Fruit fly (Drosophila melanogaster) whole organism, pupa: ENCODE data around the gene CG10513.

ENCODE experiments used
- CG10348 ChIP-seq: fragments of 200-800 bp; sonication (Bioruptor generic); IDR thresholded peaks from 2 replicates; pipeline ENCODE4 v1.3.6; 2022; ENCODE audit warnings: missing biosample characterization, missing genetic modification characterization
- CG14655 ChIP-seq: fragments of 200-800 bp; sonication (Bioruptor generic); optimal IDR thresholded peaks from 3 replicates; lab custom pipeline; 2017; ENCODE audit warnings: mild to moderate bottlenecking, missing biosample characterization, missing genetic modification reagents, missing genetic modification characterization
- CG15710 ChIP-seq: fragments of 200-800 bp; sonication (Bioruptor generic); optimal IDR thresholded peaks from 2 replicates; lab custom pipeline; 2018; ENCODE audit warnings: missing biosample characterization, mild to moderate bottlenecking, missing genetic modification characterization, moderate library complexity
- CG4496 ChIP-seq: fragments of 200-800 bp; sonication (Bioruptor generic); IDR thresholded peaks from 3 replicates; pipeline ENCODE4 v1.3.6; 2022; ENCODE audit warnings: missing biosample characterization, missing genetic modification characterization
- CG8301 ChIP-seq: fragments of 200-800 bp; sonication (Bioruptor generic); optimal IDR thresholded peaks from 2 replicates; lab custom pipeline; 2018; ENCODE audit warnings: missing biosample characterization, mild to moderate bottlenecking, missing genetic modification characterization
- CG9948 ChIP-seq: fragments of 200-800 bp; sonication (Bioruptor generic); optimal IDR thresholded peaks from 2 replicates; lab custom pipeline; 2018; ENCODE audit warnings: missing biosample characterization, mild to moderate bottlenecking, missing genetic modification characterization, moderate library complexity
- D1 ChIP-seq: fragments of 200-800 bp; sonication (Bioruptor generic); optimal IDR thresholded peaks from 2 replicates; lab custom pipeline; 2018; ENCODE audit warnings: missing biosample characterization, mild to moderate bottlenecking, missing genetic modification characterization, moderate library complexity
- Ets98B ChIP-seq: fragments of 200-800 bp; sonication (Bioruptor generic); IDR thresholded peaks from 2 replicates; pipeline ENCODE4 v1.3.6; 2022; ENCODE audit warnings: missing biosample characterization, missing genetic modification characterization
- Pif1A ChIP-seq: fragments of 200-800 bp; sonication (Bioruptor generic); optimal IDR thresholded peaks from 3 replicates; lab custom pipeline; 2016; ENCODE audit warnings: missing biosample characterization, missing genetic modification characterization
- Pif1B ChIP-seq: fragments of 200-800 bp; sonication (Bioruptor generic); optimal IDR thresholded peaks from 3 replicates; lab custom pipeline; 2016; ENCODE audit warnings: missing biosample characterization, missing genetic modification characterization

DNA sequence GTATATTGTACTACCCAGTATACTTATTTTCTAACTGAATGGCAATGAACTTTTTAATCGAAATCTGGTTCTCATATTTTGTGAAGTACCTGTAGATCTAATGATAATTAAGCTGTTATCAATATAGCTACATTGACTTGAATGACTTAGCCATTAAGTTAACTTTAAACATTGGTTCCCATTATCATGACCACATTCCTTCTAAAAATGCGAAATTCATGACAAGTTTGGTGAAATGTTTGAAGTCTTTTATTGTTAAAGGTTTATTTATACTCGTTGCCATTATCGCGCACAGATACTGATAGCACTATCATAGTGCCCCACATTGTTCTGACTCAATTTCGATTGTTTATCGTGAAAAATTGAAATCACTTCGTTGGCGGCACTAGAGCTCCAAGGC lies 43.9 kb upstream of the CG10513 start:
- TF ChIP-seq CG10348 (GFP tag; lab: Robert Waterston, UW), result no peak
- TF ChIP-seq CG15710 (tag; lab: Kevin White, UChicago), result no peak
- no peak for TF ChIP-seq CG4496 (GFP tag; lab: Robert Waterston, UW)
- no peak for TF ChIP-seq CG9948 (tag; lab: Kevin White, UChicago)
- TF ChIP-seq D1 (tag; lab: Kevin White, UChicago), result no peak
- no peak for TF ChIP-seq Pif1A (GFP tag; lab: Kevin White, UChicago)
- no peak for TF ChIP-seq CG14655 (GFP tag; lab: Kevin White, UChicago)
- TF ChIP-seq CG8301, result no peak
- no peak for TF ChIP-seq Pif1B (GFP tag; lab: Kevin White, UChicago)
- TF ChIP-seq Ets98B (GFP tag; lab: Robert Waterston, UW), result no peak
